Worm (Caenorhabditis elegans) whole organism, early embryonic: ENCODE results near the gene pat-2.

ENCODE experiments used
- B0310.2 ChIP-seq: sonication (generic microtip); optimal IDR thresholded peaks from 2 replicates; lab custom pipeline; 2016; ENCODE audit warnings: mild to moderate bottlenecking, missing genetic modification characterization, missing compliant biosample characterization
- F13C5.2 ChIP-seq: sonication (generic microtip); optimal IDR thresholded peaks from 2 replicates; lab custom pipeline; 2017; ENCODE audit warnings: mild to moderate bottlenecking, missing genetic modification characterization, inconsistent platforms, missing compliant biosample characterization
- aly-1 ChIP-seq: sonication (generic microtip); optimal IDR thresholded peaks from 2 replicates; lab custom pipeline; 2016; ENCODE audit warnings: missing genetic modification characterization, missing compliant biosample characterization
- ama-1 ChIP-seq: fragments of 150-350 bp; optimal IDR thresholded peaks from 2 replicates; lab custom pipeline; 2014
- ceh-13 ChIP-seq: fragments of 200-800 bp; sonication (Bioruptor generic); optimal IDR thresholded peaks from 2 replicates; lab custom pipeline; 2018; ENCODE audit warnings: mild to moderate bottlenecking, missing genetic modification characterization, missing compliant biosample characterization
- ceh-36 ChIP-seq: sonication (generic microtip); optimal IDR thresholded peaks from 2 replicates; lab custom pipeline; 2016; ENCODE audit warnings: missing genetic modification characterization, inconsistent platforms, missing compliant biosample characterization
- ets-7 ChIP-seq: sonication (generic microtip); optimal IDR thresholded peaks from 2 replicates; lab custom pipeline; 2016; ENCODE audit warnings: missing genotype, missing genetic modification characterization, missing compliant biosample characterization
- flt-1 ChIP-seq: fragments of 200-800 bp; sonication (Bioruptor generic); IDR thresholded peaks from 2 replicates; pipeline ENCODE4 v1.3.6; 2022; ENCODE audit warnings: missing genetic modification characterization, missing compliant biosample characterization
- hmbx-1 ChIP-seq: sonication (generic microtip); optimal IDR thresholded peaks from 2 replicates; lab custom pipeline; 2016; ENCODE audit warnings: mild to moderate bottlenecking, missing genetic modification characterization, missing compliant biosample characterization
- hmg-4 ChIP-seq: fragments of 200-800 bp; sonication (Bioruptor generic); optimal IDR thresholded peaks from 2 replicates; lab custom pipeline; 2018; ENCODE audit warnings: mild to moderate bottlenecking, missing genetic modification characterization, missing compliant biosample characterization
- hnd-1 ChIP-seq: sonication (generic microtip); optimal IDR thresholded peaks from 2 replicates; lab custom pipeline; 2016; ENCODE audit warnings: missing genetic modification characterization, missing compliant biosample characterization
- pes-1 ChIP-seq: fragments of 200-800 bp; sonication (Bioruptor generic); IDR thresholded peaks from 2 replicates; pipeline ENCODE4 v1.3.6; 2022; ENCODE audit warnings: missing genetic modification reagents, missing genetic modification characterization, missing compliant biosample characterization
- scrt-1 ChIP-seq: fragments of 200-800 bp; sonication (Bioruptor generic); IDR thresholded peaks from 2 replicates; pipeline ENCODE4 v1.3.6; 2022; ENCODE audit warnings: missing genetic modification characterization, missing compliant biosample characterization
- sea-1 ChIP-seq: fragments of 200-800 bp; sonication (Bioruptor generic); conservative IDR thresholded peaks from 2 replicates; pipeline ENCODE4 v1.3.6; 2022; ENCODE audit warnings: missing genetic modification characterization, missing compliant biosample characterization
- tbx-11 ChIP-seq: fragments of 200-800 bp; sonication (Bioruptor generic); IDR thresholded peaks from 2 replicates; pipeline ENCODE4 v1.3.6; 2022; ENCODE audit warnings: missing genetic modification characterization, missing compliant biosample characterization
- tbx-37 ChIP-seq: fragments of 200-800 bp; sonication (Bioruptor generic); conservative IDR thresholded peaks from 2 replicates; pipeline ENCODE4 v1.3.6; 2022; ENCODE audit warnings: missing genetic modification reagents, missing genetic modification characterization, missing compliant biosample characterization
- tra-4 ChIP-seq: sonication (generic microtip); optimal IDR thresholded peaks from 2 replicates; lab custom pipeline; 2017; ENCODE audit warnings: missing genetic modification characterization, missing compliant biosample characterization

pat-2 gene

DNA sequence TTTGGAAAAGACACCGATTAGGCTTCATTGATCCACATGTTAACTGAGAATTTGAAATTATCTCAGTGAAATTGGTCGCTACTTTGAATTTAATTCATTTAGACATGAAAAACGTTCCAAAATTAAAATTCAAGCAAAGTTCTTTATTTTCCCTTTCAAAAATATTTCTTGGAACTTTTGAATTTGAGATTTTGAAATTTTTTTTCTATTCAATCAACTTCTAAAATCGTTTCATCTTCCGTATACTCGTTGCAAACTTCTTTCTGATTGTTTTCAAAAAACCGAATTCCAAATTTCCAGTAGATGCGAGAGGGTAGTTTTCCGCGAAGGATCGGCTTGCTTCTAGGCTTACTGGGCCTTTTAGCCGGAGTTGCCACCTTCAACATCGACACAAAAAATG is at the start of gene pat-2:
Gene pat-2 (plus strand): TSS at position 301 of the 400 bp plus-strand sequence.
- TF ChIP-seq ceh-13 (GFP tag; lab: Kevin White, UChicago) (no peak), aly-1 (tag; lab: Kevin White, UChicago) (no peak), ceh-36 (tag; lab: Kevin White, UChicago) (no peak), sea-1 (no peak), ets-7 (tag; lab: Kevin White, UChicago) (no peak), scrt-1 (GFP tag; lab: Robert Waterston, UW) (no peak), hnd-1 (tag; lab: Kevin White, UChicago) (no peak), hmg-4 (GFP tag; lab: Kevin White, UChicago) (no peak), B0310.2 (tag; lab: Kevin White, UChicago) (no peak), tbx-37 (GFP tag; lab: Robert Waterston, UW) (no peak), pes-1 (GFP tag; lab: Robert Waterston, UW) (no peak), flt-1 (GFP tag; lab: Robert Waterston, UW) (no peak), F13C5.2 (tag; lab: Kevin White, UChicago) (no peak), ama-1 (lab: Kevin White, UChicago) (no peak), tbx-11 (no peak), hmbx-1 (no peak)

DNA sequence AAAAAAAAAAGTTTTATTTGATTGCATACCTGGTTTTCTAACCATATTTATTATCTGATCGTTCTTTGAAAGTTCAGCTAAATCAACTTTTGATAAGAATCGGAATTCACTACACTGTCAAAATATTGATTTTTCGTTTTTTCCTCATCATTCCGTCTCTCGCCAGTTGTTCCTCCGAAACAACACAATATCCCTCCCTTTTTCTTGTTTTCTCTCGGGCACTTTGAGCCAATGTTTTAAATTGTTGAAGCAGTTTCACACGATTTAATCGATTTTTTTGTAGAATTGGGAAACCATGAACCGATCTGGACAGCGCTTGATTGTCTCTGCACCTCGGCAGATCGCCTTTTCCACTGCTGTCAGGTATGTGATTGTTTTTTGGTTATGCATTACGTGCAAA is 49.4 kb upstream of the pat-2 start, which contains the start of gene K02D10.1:
Gene K02D10.1 (plus strand): TSS at position 284 of the 400 bp plus-strand sequence.
- no peak for TF ChIP-seq tra-4 (tag; lab: Kevin White, UChicago)
- no peak for TF ChIP-seq tbx-37 (GFP tag; lab: Robert Waterston, UW)
- no peak for TF ChIP-seq F13C5.2 (tag; lab: Kevin White, UChicago)
- no peak for TF ChIP-seq B0310.2 (tag; lab: Kevin White, UChicago)
- no peak for TF ChIP-seq aly-1 (tag; lab: Kevin White, UChicago)
- no peak for TF ChIP-seq ama-1 (lab: Kevin White, UChicago)
- no peak for TF ChIP-seq ceh-13 (GFP tag; lab: Kevin White, UChicago)
- no peak for TF ChIP-seq hmbx-1
- TF ChIP-seq sea-1, result no peak
- no peak for TF ChIP-seq flt-1 (GFP tag; lab: Robert Waterston, UW)
- TF ChIP-seq pes-1 (GFP tag; lab: Robert Waterston, UW), result no peak
- TF ChIP-seq ceh-36 (tag; lab: Kevin White, UChicago), result no peak
- no peak for TF ChIP-seq hmg-4 (GFP tag; lab: Kevin White, UChicago)

DNA sequence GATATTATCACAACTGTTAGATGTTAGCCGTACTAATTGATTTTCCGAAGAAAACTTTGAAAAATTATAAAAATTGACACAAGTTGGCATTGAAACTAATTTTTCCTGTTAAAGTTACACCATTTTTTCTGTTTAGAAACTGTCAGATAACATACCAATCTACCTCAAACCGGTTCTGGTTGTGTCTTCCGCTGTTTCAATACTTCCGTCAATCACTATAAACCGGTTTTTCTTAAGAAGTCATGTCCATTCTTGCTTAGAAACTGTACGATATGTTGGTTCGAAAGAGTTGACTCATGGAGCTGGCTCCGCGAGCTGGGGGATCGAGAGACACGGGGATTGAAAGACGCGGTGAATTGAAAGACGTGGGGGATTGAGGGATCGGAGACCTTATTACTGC is 48.5 kb upstream of the pat-2 start:
- TF ChIP-seq flt-1 (GFP tag; lab: Robert Waterston, UW) (no peak), ceh-36 (tag; lab: Kevin White, UChicago) (no peak), sea-1 (no peak), B0310.2 (tag; lab: Kevin White, UChicago) (no peak), ama-1 (lab: Kevin White, UChicago) (no peak)

DNA sequence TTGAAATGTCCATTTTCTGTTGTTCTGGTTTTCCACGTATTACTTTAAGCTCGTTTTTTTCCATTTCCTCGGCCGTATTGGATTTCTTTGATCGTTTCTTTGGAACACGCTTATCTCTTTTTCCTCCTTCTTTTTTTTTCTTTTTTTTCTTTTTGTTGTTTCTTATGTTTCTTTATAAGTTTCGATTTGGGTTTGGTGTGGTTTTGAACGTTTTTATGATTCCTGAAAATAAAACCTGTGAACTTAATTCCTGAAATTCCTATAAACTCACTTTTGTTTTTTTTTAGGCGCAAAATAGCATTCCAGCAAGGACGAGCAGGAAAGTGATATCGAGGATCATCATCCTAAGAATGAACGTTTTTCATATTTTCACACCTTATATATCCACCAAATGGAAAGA is 47.5 kb upstream of the pat-2 start, which contains the start of gene K02D10.2:
Gene K02D10.2 (minus strand): TSS at position 101 of the 400 bp plus-strand sequence.
- TF ChIP-seq hnd-1 (tag; lab: Kevin White, UChicago) (no peak), tra-4 (tag; lab: Kevin White, UChicago) (no peak), ama-1 (lab: Kevin White, UChicago) (no peak), scrt-1 (GFP tag; lab: Robert Waterston, UW) (no peak), F13C5.2 (tag; lab: Kevin White, UChicago) (no peak), ceh-13 (GFP tag; lab: Kevin White, UChicago) (no peak), tbx-11 (no peak), pes-1 (GFP tag; lab: Robert Waterston, UW) (no peak), sea-1 (no peak), hmbx-1 (no peak), B0310.2 (tag; lab: Kevin White, UChicago) (no peak)

DNA sequence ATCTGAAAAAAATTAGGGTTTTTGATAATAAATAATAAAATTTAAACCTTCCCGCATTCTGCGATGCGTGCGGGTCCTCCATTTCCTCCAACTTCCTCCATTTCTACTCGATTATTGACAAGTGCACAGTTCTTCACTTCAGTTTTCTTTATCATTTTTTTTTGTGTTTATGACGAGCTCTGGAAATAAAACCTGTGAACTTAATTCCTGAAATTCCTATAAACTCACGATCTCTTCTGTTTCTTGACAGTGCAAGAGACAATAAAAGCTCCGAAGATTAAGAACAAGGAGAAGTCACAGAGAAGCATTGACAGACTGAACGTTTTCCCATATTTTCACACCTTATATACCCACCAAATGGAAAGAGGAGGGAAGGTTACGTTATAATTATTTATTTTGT is 46.8 kb upstream of the pat-2 start, which contains the start of gene K02D10.3:
Gene K02D10.3 (minus strand): TSS at position 101 of the 400 bp plus-strand sequence.
- TF ChIP-seq hmbx-1 (no peak), ceh-13 (GFP tag; lab: Kevin White, UChicago) (no peak), ama-1 (lab: Kevin White, UChicago) (no peak), sea-1 (no peak), tra-4 (tag; lab: Kevin White, UChicago) (no peak), flt-1 (GFP tag; lab: Robert Waterston, UW) (no peak), F13C5.2 (tag; lab: Kevin White, UChicago) (no peak), scrt-1 (GFP tag; lab: Robert Waterston, UW) (no peak), aly-1 (tag; lab: Kevin White, UChicago) (no peak)

DNA sequence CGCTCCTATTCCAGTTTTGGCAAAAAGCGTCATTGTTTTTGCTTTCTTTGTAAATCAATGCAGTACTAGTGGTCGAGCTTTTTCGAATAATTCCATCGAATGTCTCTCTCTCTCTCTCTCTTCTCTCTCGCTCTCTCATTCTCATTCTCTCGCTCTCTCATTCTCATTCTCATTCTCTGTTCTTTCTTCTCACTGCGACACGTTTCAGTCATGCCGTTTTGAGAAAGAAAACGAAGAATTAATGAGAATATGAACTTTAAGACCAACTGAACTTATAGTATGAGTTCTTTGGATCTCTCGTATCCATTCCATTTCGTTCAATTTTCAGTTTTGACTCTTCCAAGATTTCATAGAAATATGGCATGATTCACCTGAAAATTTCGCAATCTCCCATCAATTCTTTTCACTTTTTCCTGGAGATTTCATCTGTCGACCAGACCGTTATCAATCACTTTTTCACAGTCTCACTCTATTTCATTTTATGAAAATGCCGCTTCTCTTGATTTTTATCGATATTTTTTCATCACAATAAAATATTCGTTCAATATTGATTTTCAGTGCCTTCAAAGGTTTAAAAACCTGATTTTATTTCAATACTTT is 46.2 kb upstream of the pat-2 start:
- TF ChIP-seq scrt-1 (GFP tag; lab: Robert Waterston, UW) (no peak), ceh-36 (tag; lab: Kevin White, UChicago) (no peak), ceh-13 (GFP tag; lab: Kevin White, UChicago) (no peak), hmg-4 (GFP tag; lab: Kevin White, UChicago) (no peak), B0310.2 (tag; lab: Kevin White, UChicago) (no peak), aly-1 (tag; lab: Kevin White, UChicago) (no peak), hmbx-1 (no peak), tbx-11 (no peak)

DNA sequence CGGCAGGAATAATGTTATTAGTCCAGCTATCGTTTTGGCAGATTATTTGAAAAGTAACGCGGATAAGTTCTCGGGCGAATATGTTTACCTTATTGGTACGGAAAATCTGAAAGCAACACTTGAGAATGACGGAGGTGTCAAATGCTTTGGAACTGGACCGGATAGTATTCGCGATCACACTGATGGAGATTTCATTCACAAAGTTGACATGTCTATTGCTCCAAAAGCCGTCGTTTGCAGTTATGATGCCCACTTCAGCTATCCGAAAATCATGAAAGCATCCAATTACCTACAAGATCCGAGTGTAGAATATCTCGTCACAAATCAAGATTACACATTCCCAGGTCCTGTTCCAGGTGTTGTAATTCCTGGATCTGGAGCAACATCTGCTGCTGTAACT is 45.3 kb upstream of the pat-2 start:
- TF ChIP-seq flt-1 (GFP tag; lab: Robert Waterston, UW) (no peak), tbx-11 (no peak), ets-7 (tag; lab: Kevin White, UChicago) (no peak), sea-1 (no peak), hnd-1 (tag; lab: Kevin White, UChicago) (no peak), tbx-37 (GFP tag; lab: Robert Waterston, UW) (no peak), hmbx-1 (no peak), B0310.2 (tag; lab: Kevin White, UChicago) (no peak), ceh-13 (GFP tag; lab: Kevin White, UChicago) (no peak), scrt-1 (GFP tag; lab: Robert Waterston, UW) (no peak), tra-4 (tag; lab: Kevin White, UChicago) (no peak)
